Fruit fly (Drosophila melanogaster) whole organism, wandering third instar larva: ENCODE data around the gene Sirt7.

Source experiments
- Abd-B ChIP-seq: fragments of >200 bp; optimal IDR thresholded peaks from 2 replicates; lab custom pipeline; 2017; ENCODE audit warnings: missing biosample characterization, missing genetic modification characterization
- CG32264 ChIP-seq: fragments of 200-800 bp; sonication (Bioruptor generic); optimal IDR thresholded peaks from 2 replicates; lab custom pipeline; 2016; ENCODE audit warnings: missing biosample characterization, missing genetic modification characterization
- CrebA ChIP-seq: fragments of 200-800 bp; sonication (Bioruptor generic); optimal IDR thresholded peaks from 2 replicates; lab custom pipeline; 2016; ENCODE audit warnings: missing biosample characterization, mild to moderate bottlenecking, missing genetic modification characterization, borderline replicate concordance
- Dif ChIP-seq: fragments of 200-275, 200-300 bp; sonication (Bioruptor generic); optimal IDR thresholded peaks from 2 replicates; lab custom pipeline; 2018; ENCODE audit warnings: missing biosample characterization, missing genetic modification characterization; ENCODE audit not compliant: partially characterized antibody
- GATAd ChIP-seq: sonication (Bioruptor generic); optimal IDR thresholded peaks from 2 replicates; lab custom pipeline; 2016; ENCODE audit warnings: missing biosample characterization, missing genetic modification characterization
- HLH106 ChIP-seq: fragments of 200-800 bp; optimal IDR thresholded peaks from 3 replicates; lab custom pipeline; 2019; ENCODE audit warnings: missing biosample characterization, mild to moderate bottlenecking, missing genetic modification characterization, moderate library complexity
- Hnf4 ChIP-seq: fragments of 200-800 bp; sonication (Bioruptor generic); optimal IDR thresholded peaks from 2 replicates; lab custom pipeline; 2016; ENCODE audit warnings: missing biosample characterization, mild to moderate bottlenecking, missing genetic modification characterization
- Hr78 ChIP-seq: fragments of >200 bp; optimal IDR thresholded peaks from 2 replicates; lab custom pipeline; 2017; ENCODE audit warnings: missing biosample characterization, missing genetic modification characterization
- Hr83 ChIP-seq: fragments of 200-300 bp; sonication (Bioruptor generic); optimal IDR thresholded peaks from 2 replicates; lab custom pipeline; 2016; ENCODE audit warnings: missing biosample characterization, mild to moderate bottlenecking, missing genetic modification characterization, moderate library complexity; ENCODE audit not compliant: poor library complexity, severe bottlenecking
- Jra ChIP-seq: sonication (Bioruptor generic); optimal IDR thresholded peaks from 2 replicates; lab custom pipeline; 2016; ENCODE audit warnings: missing biosample characterization, missing genetic modification characterization
- Mio ChIP-seq: sonication (Bioruptor generic); optimal IDR thresholded peaks from 2 replicates; lab custom pipeline; 2016; ENCODE audit warnings: missing biosample characterization, missing genetic modification characterization
- Myc ChIP-seq: fragments of >200 bp; optimal IDR thresholded peaks from 2 replicates; lab custom pipeline; 2017
- OdsH ChIP-seq: fragments of 200-800 bp; sonication (Bioruptor generic); optimal IDR thresholded peaks from 2 replicates; lab custom pipeline; 2016; ENCODE audit warnings: missing biosample characterization, mild to moderate bottlenecking, missing genetic modification characterization
- Rel ChIP-seq, 2 experiments: fragments of 200-800 bp; sonication (Bioruptor generic) in 1 of 2; optimal IDR thresholded peaks; 2 replicates in 1 of 2; 3 replicates in 1 of 2; lab custom pipeline; 2016 to 2019; ENCODE audit warnings: mild to moderate bottlenecking in 2 of 2, missing biosample characterization in 2 of 2, missing genetic modification characterization in 2 of 2, moderate library complexity in 1 of 2
- Sp1 ChIP-seq: fragments of 200-800 bp; sonication (Bioruptor generic); optimal IDR thresholded peaks from 3 replicates; lab custom pipeline; 2019; ENCODE audit warnings: missing biosample characterization, mild to moderate bottlenecking, missing genetic modification characterization, moderate library complexity
- Vsx2 ChIP-seq: fragments of 200-300, 225-300 bp; sonication (Bioruptor generic); optimal IDR thresholded peaks from 2 replicates; lab custom pipeline; 2018; ENCODE audit warnings: missing biosample characterization, missing genetic modification characterization; ENCODE audit not compliant: partially characterized antibody
- br ChIP-seq: fragments of 200-800 bp; sonication (Bioruptor generic); optimal IDR thresholded peaks from 2 replicates; lab custom pipeline; 2016; ENCODE audit warnings: missing biosample characterization, missing genetic modification characterization
- brk ChIP-seq: fragments of 200-800 bp; sonication (Bioruptor generic); optimal IDR thresholded peaks from 2 replicates; lab custom pipeline; 2016; ENCODE audit warnings: missing biosample characterization, mild to moderate bottlenecking, missing genetic modification characterization
- dl ChIP-seq, 2 experiments: fragments of 175-275, 200-275 bp in 1 of 2; fragments of 200-275 bp in 1 of 2; sonication (Bioruptor generic); optimal IDR thresholded peaks; lab custom pipeline; 2018; ENCODE audit warnings: mild to moderate bottlenecking in 2 of 2, missing biosample characterization in 2 of 2, missing genetic modification characterization in 2 of 2, moderate library complexity in 2 of 2; ENCODE audit not compliant: partially characterized antibody in 2 of 2, insufficient read depth in 1 of 2
- dmrt93B ChIP-seq: fragments of 200-800 bp; sonication (Bioruptor generic); optimal IDR thresholded peaks from 2 replicates; lab custom pipeline; 2018; ENCODE audit warnings: missing biosample characterization, mild to moderate bottlenecking, missing genetic modification characterization
- ey ChIP-seq: fragments of 200-800 bp; sonication (Bioruptor generic); optimal IDR thresholded peaks from 2 replicates; lab custom pipeline; 2016; ENCODE audit warnings: missing biosample characterization, missing genetic modification characterization
- foxo ChIP-seq, 2 experiments: fragments of 200-800 bp; sonication (Bioruptor generic); optimal IDR thresholded peaks; 2 replicates in 1 of 2; 3 replicates in 1 of 2; lab custom pipeline; 2016 to 2017; ENCODE audit warnings: missing biosample characterization in 2 of 2, missing genetic modification characterization in 2 of 2
- fru ChIP-seq: fragments of 200-800 bp; sonication (Bioruptor generic); optimal IDR thresholded peaks from 3 replicates; lab custom pipeline; 2016; ENCODE audit warnings: missing biosample characterization, mild to moderate bottlenecking, missing genetic modification characterization
- h ChIP-seq: fragments of 200-800 bp; sonication (Bioruptor generic); optimal IDR thresholded peaks from 3 replicates; lab custom pipeline; 2016; ENCODE audit warnings: missing biosample characterization, mild to moderate bottlenecking, missing genetic modification characterization
- jim ChIP-seq: fragments of 175-275, 200-325 bp; sonication (Bioruptor generic); optimal IDR thresholded peaks from 2 replicates; lab custom pipeline; 2016; ENCODE audit warnings: missing biosample characterization, mild to moderate bottlenecking, missing genetic modification characterization
- lola ChIP-seq: fragments of >200 bp; optimal IDR thresholded peaks from 2 replicates; lab custom pipeline; 2017; ENCODE audit warnings: missing biosample characterization, missing genetic modification characterization
- pan ChIP-seq: fragments of >200 bp; optimal IDR thresholded peaks from 2 replicates; lab custom pipeline; 2017
- rgr ChIP-seq: fragments of 200-800 bp; sonication (Bioruptor generic); optimal IDR thresholded peaks from 3 replicates; lab custom pipeline; 2016; ENCODE audit warnings: missing biosample characterization, mild to moderate bottlenecking, missing genetic modification characterization
- sage ChIP-seq: fragments of 200-800 bp; sonication (Bioruptor generic); optimal IDR thresholded peaks from 2 replicates; lab custom pipeline; 2016; ENCODE audit warnings: missing biosample characterization, mild to moderate bottlenecking, missing genetic modification characterization
- sv ChIP-seq: fragments of 200-800 bp; sonication (Bioruptor generic); optimal IDR thresholded peaks from 3 replicates; lab custom pipeline; 2016; ENCODE audit warnings: missing biosample characterization, missing genetic modification characterization
- tai ChIP-seq: sonication (Bioruptor generic); optimal IDR thresholded peaks from 2 replicates; lab custom pipeline; 2016; ENCODE audit warnings: missing biosample characterization, missing genetic modification characterization
- usp ChIP-seq: fragments of >200 bp; optimal IDR thresholded peaks from 2 replicates; lab custom pipeline; 2017; ENCODE audit warnings: missing biosample characterization, missing genetic modification characterization
- woc ChIP-seq: sonication (Bioruptor generic); optimal IDR thresholded peaks from 2 replicates; lab custom pipeline; 2016; ENCODE audit warnings: missing biosample characterization, mild to moderate bottlenecking, missing genetic modification characterization

Gene Sirt7

DNA sequence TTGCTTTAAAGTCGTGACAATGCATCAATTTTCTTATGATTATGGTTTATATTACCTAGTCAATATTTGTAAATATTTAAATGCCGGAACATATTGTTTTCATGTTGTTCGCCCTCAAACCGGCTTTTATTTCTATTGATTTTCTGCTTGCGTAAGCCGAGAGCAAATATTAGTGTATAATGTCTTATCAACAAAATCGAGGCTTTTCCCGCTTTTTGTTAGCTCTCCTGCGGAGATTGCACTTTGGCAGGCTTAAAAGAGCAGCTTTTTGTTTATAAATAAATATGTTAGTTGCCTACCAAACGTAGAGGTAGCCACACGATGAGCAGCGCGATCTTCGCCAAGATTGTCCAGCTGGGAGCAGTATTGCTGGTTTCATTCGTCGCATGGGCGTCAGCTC is 3.3 kb upstream of the Sirt7 start, which contains the start of gene CG11842:
CG11842 (plus strand) TSS at position 301 of the 400 bp plus-strand sequence.
- TF ChIP-seq Jra (GFP tag; lab: Kevin White, UChicago) (no peak), OdsH (no peak), foxo (GFP tag; optimal IDR thresholded peaks at IDR 0.05; lab: Kevin White, UChicago) (no peak), Hr78 (no peak), h (no peak), brk (GFP tag; lab: Kevin White, UChicago) (no peak), dl (GFP tag; optimal IDR thresholded peaks at IDR 0.05; lab: Kevin White, UChicago; ENCODE audit: insufficient read depth in 1 of 2, partially characterized antibody in 2 of 2) (no peak), GATAd (GFP tag; lab: Kevin White, UChicago) (no peak), Dif (GFP tag; lab: Kevin White, UChicago) (no peak), tai (GFP tag; lab: Kevin White, UChicago) (no peak), Myc (lab: Kevin White, UChicago) (no peak), jim (GFP tag; lab: Kevin White, UChicago) (no peak), sv (GFP tag; lab: Kevin White, UChicago) (no peak), lola (GFP tag; lab: Kevin White, UChicago) (no peak)

DNA sequence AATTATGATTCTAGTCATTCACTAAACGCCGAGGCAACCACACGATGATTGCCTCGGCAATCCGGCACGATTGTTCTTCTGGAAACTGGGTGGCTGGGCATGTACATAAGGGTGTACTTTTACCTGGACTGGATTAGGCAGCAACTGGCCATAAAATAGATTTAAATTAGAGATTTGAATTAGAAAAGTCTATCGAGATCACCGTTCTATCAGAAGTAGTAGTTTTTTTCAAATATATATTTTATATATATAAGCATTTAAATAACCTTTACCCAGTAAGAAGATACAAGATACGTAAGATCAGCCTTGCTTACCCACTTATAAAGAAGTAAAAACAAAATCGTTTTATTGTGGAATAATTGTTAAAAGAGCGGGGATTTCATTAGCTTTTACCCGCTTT is 1.7 kb upstream of the Sirt7 start, which contains the start of gene CG11843:
CG11843 (plus strand) TSS at position 301 of the 400 bp plus-strand sequence.
- no peak for TF ChIP-seq h
- TF ChIP-seq lola (GFP tag; lab: Kevin White, UChicago), result no peak
- TF ChIP-seq jim (GFP tag; lab: Kevin White, UChicago), result no peak
- TF ChIP-seq rgr, result no peak
- TF ChIP-seq Sp1 (GFP tag; lab: Kevin White, UChicago), result no peak
- no peak for TF ChIP-seq sv (GFP tag; lab: Kevin White, UChicago)
- no peak for TF ChIP-seq Vsx2 (GFP tag; lab: Kevin White, UChicago)
- TF ChIP-seq CrebA (GFP tag; lab: Kevin White, UChicago), result no peak
- TF ChIP-seq Abd-B (GFP tag; lab: Kevin White, UChicago), result no peak
- TF ChIP-seq, all 38 proteins: peak for 0

DNA sequence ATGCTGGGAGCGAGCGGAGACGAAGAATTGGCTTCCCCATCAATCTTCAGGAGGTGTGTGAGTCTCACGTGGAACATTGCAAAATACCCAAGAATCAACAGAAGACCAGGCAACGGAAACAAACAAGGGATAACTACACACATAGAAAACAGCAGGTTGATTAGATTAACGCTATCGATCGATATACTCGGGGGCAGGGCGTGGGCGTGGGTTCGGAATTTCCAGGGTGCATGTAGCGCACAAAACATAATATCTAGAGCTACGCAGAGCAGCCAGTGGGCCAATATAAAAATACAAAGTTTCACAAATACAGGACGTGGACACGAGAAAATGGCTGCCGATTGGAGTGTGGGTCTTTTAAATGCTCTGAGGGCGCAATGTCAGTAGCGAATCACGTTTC is 3.7 kb downstream of the Sirt7 start:
- TF ChIP-seq brk (GFP tag; lab: Kevin White, UChicago) (no peak), sage (no peak)

dm6 chr3R:29062717-29063206 is 7.0 kb downstream of the Sirt7 start, which contains the start of the genes Cul5 and Bicra:
Gene Cul5 (minus strand): TSS chr3R:29062975.
Gene Bicra (plus strand): TSS chr3R:29063040.
- TF ChIP-seq Jra (GFP tag; lab: Kevin White, UChicago), result no peak
- TF ChIP-seq Hr78, result no peak
- TF ChIP-seq rgr, result peak; percentile 16
- no peak for TF ChIP-seq tai (GFP tag; lab: Kevin White, UChicago)
- no peak for TF ChIP-seq GATAd (GFP tag; lab: Kevin White, UChicago)
- no peak for TF ChIP-seq woc (GFP tag; lab: Kevin White, UChicago)
- TF ChIP-seq pan (lab: Kevin White, UChicago), result no peak
- peak; percentile 20 for TF ChIP-seq CG32264 (GFP tag; lab: Kevin White, UChicago)
- no peak for TF ChIP-seq Myc (lab: Kevin White, UChicago)
- TF ChIP-seq sage, result no peak
- TF ChIP-seq Rel (GFP tag; optimal IDR thresholded peaks at IDR 0.05; lab: Kevin White, UChicago), result no peak
- peak; percentile 49 for TF ChIP-seq Rel (tag; optimal IDR thresholded peaks at IDR 0.05; lab: Kevin White, UChicago)
- TF ChIP-seq Hr83 (GFP tag; lab: Kevin White, UChicago), result peak; percentile 39
- TF ChIP-seq Vsx2 (GFP tag; lab: Kevin White, UChicago), result peak; percentile 62
- TF ChIP-seq Hnf4 (GFP tag; lab: Kevin White, UChicago), result no peak
- TF ChIP-seq br (GFP tag; lab: Kevin White, UChicago), result no peak
- TF ChIP-seq h, result peak; percentile 44
- no peak for TF ChIP-seq dmrt93B
- TF ChIP-seq Sp1 (GFP tag; lab: Kevin White, UChicago), result no peak
- TF ChIP-seq dl (GFP tag; optimal IDR thresholded peaks at IDR 0.05; lab: Kevin White, UChicago; ENCODE audit: insufficient read depth in 1 of 2, partially characterized antibody in 2 of 2), result no peak
- TF ChIP-seq Abd-B (GFP tag; lab: Kevin White, UChicago), result no peak
- no peak for TF ChIP-seq lola (GFP tag; lab: Kevin White, UChicago)
- no peak for TF ChIP-seq HLH106 (tag; lab: Kevin White, UChicago)
- no peak for TF ChIP-seq ey (GFP tag; lab: Kevin White, UChicago)
- no peak for TF ChIP-seq fru (GFP tag; lab: Kevin White, UChicago)
- no peak for TF ChIP-seq usp (GFP tag; lab: Kevin White, UChicago)
- TF ChIP-seq Mio (GFP tag; lab: Kevin White, UChicago), result no peak
- no peak for TF ChIP-seq foxo (GFP tag; optimal IDR thresholded peaks at IDR 0.05; lab: Kevin White, UChicago)
- TF ChIP-seq, all 38 proteins: peak for 6
